Fruit fly (Drosophila melanogaster) whole organism, prepupa: ENCODE data around the gene IscU.
A peak's percentile ranks its signal among the peaks of the same experiment; 100 is the strongest.

Source experiments
- CG10631 ChIP-seq: fragments of 200-800 bp; sonication (Bioruptor generic); optimal IDR thresholded peaks from 2 replicates; lab custom pipeline; 2016; ENCODE audit warnings: missing biosample characterization, missing genetic modification characterization
- CG10669 ChIP-seq: fragments of 200-800 bp; sonication (Bioruptor generic); optimal IDR thresholded peaks from 3 replicates; lab custom pipeline; 2018; ENCODE audit warnings: missing biosample characterization, mild to moderate bottlenecking, missing genetic modification characterization, moderate library complexity
- CG11294 ChIP-seq: fragments of 200-800 bp; sonication (Bioruptor generic); IDR thresholded peaks from 2 replicates; pipeline ENCODE4 v1.3.6; 2022; ENCODE audit warnings: missing biosample characterization, missing genetic modification characterization
- CG11902 ChIP-seq: fragments of 200-800 bp; sonication (Bioruptor generic); optimal IDR thresholded peaks from 3 replicates; lab custom pipeline; 2016; ENCODE audit warnings: missing biosample characterization, missing genetic modification characterization
- CG15336 ChIP-seq: fragments of 200-800 bp; sonication (Bioruptor generic); IDR thresholded peaks from 2 replicates; pipeline ENCODE4 v1.3.6; 2022; ENCODE audit warnings: missing biosample characterization, missing genetic modification characterization
- CG16779 ChIP-seq: fragments of 200-800 bp; sonication (Bioruptor generic); optimal IDR thresholded peaks from 3 replicates; lab custom pipeline; 2017; ENCODE audit warnings: missing biosample characterization, mild to moderate bottlenecking, missing genetic modification characterization
- CG3032 ChIP-seq: fragments of 200-800 bp; optimal IDR thresholded peaks from 2 replicates; lab custom pipeline; 2019; ENCODE audit warnings: missing biosample characterization, mild to moderate bottlenecking, missing genetic modification characterization, moderate library complexity
- CG31627 ChIP-seq: fragments of 200-800 bp; sonication (Bioruptor generic); optimal IDR thresholded peaks from 3 replicates; lab custom pipeline; 2016; ENCODE audit warnings: missing biosample characterization, missing genetic modification characterization
- CG32006 ChIP-seq: fragments of 200-800 bp; sonication (Bioruptor generic); optimal IDR thresholded peaks from 3 replicates; lab custom pipeline; 2017; ENCODE audit warnings: missing biosample characterization, mild to moderate bottlenecking, missing genetic modification characterization
- CG3919 ChIP-seq: fragments of 200-800 bp; sonication (Bioruptor generic); optimal IDR thresholded peaks from 3 replicates; lab custom pipeline; 2016; ENCODE audit warnings: missing biosample characterization, missing genetic modification characterization
- CG4318 ChIP-seq: fragments of 200-800 bp; sonication (Bioruptor generic); optimal IDR thresholded peaks from 3 replicates; lab custom pipeline; 2017; ENCODE audit warnings: missing biosample characterization, mild to moderate bottlenecking, missing genetic modification characterization
- CG6163 ChIP-seq: fragments of 200-800 bp; sonication (Bioruptor generic); IDR thresholded peaks from 3 replicates; pipeline ENCODE4 v1.3.6; 2022; ENCODE audit warnings: missing biosample characterization, missing genetic modification characterization
- CG6276 ChIP-seq: fragments of 200-800 bp; sonication (Bioruptor generic); optimal IDR thresholded peaks from 2 replicates; lab custom pipeline; 2017; ENCODE audit warnings: missing biosample characterization, mild to moderate bottlenecking, missing genetic modification characterization
- CG6792 ChIP-seq: fragments of 200-800 bp; sonication (Bioruptor generic); optimal IDR thresholded peaks from 3 replicates; lab custom pipeline; 2016; ENCODE audit warnings: missing biosample characterization, missing genetic modification characterization
- CG6854 ChIP-seq: fragments of 200-800 bp; sonication (Bioruptor generic); optimal IDR thresholded peaks from 2 replicates; lab custom pipeline; 2017; ENCODE audit warnings: missing biosample characterization, mild to moderate bottlenecking, missing genetic modification characterization
- CG7368 ChIP-seq: fragments of 200-800 bp; sonication (Bioruptor generic); optimal IDR thresholded peaks from 3 replicates; lab custom pipeline; 2016; ENCODE audit warnings: missing biosample characterization, missing genetic modification characterization
- CG8119 ChIP-seq: fragments of 200-800 bp; sonication (Bioruptor generic); IDR thresholded peaks from 3 replicates; pipeline ENCODE4 v1.3.6; 2022; ENCODE audit warnings: missing biosample characterization, missing genetic modification characterization
- CG8319 ChIP-seq: fragments of 200-800 bp; sonication (Bioruptor generic); optimal IDR thresholded peaks from 3 replicates; lab custom pipeline; 2016; ENCODE audit warnings: missing biosample characterization, missing genetic modification characterization
- CG8632 ChIP-seq: fragments of 200-800 bp; sonication (Bioruptor generic); optimal IDR thresholded peaks from 3 replicates; lab custom pipeline; 2016; ENCODE audit warnings: missing biosample characterization, missing genetic modification characterization
- CG9139 ChIP-seq: fragments of 200-800 bp; sonication (Bioruptor generic); optimal IDR thresholded peaks from 3 replicates; lab custom pipeline; 2017; ENCODE audit warnings: missing biosample characterization, mild to moderate bottlenecking, missing genetic modification characterization
- Eip75B ChIP-seq: fragments of 200-800 bp; sonication (Bioruptor generic); optimal IDR thresholded peaks from 3 replicates; lab custom pipeline; 2016; ENCODE audit warnings: missing biosample characterization, missing genetic modification characterization
- Eip78C ChIP-seq: fragments of 200-800 bp; sonication (Bioruptor generic); peaks from one replicate; lab custom pipeline; 2016; ENCODE audit warnings: missing biosample characterization, missing genetic modification characterization
- Eip93F ChIP-seq: fragments of 200-800 bp; sonication (Bioruptor generic); optimal IDR thresholded peaks from 2 replicates; lab custom pipeline; 2016; ENCODE audit warnings: missing biosample characterization, mild to moderate bottlenecking, missing genetic modification characterization
- Ets21C ChIP-seq: fragments of 200-800 bp; sonication (Bioruptor generic); optimal IDR thresholded peaks from 3 replicates; lab custom pipeline; 2016; ENCODE audit warnings: missing biosample characterization, missing genetic modification characterization
- Ets96B ChIP-seq: fragments of 200-800 bp; optimal IDR thresholded peaks from 2 replicates; lab custom pipeline; 2019; ENCODE audit warnings: missing biosample characterization, mild to moderate bottlenecking, missing genetic modification characterization, moderate library complexity
- Gug ChIP-seq: fragments of 200-800 bp; sonication (Bioruptor generic); IDR thresholded peaks from 2 replicates; pipeline ENCODE4 v1.3.6; 2022; ENCODE audit warnings: missing biosample characterization, missing genetic modification characterization
- Hr39 ChIP-seq: fragments of 200-800 bp; sonication (Bioruptor generic); optimal IDR thresholded peaks from 2 replicates; lab custom pipeline; 2016; ENCODE audit warnings: missing biosample characterization, missing genetic modification characterization
- Met ChIP-seq: fragments of 200-800 bp; sonication (Bioruptor generic); optimal IDR thresholded peaks from 3 replicates; lab custom pipeline; 2016; ENCODE audit warnings: missing biosample characterization, missing genetic modification characterization
- OdsH ChIP-seq: fragments of 200-800 bp; sonication (Bioruptor generic); optimal IDR thresholded peaks from 3 replicates; lab custom pipeline; 2016; ENCODE audit warnings: missing biosample characterization, missing genetic modification characterization
- Smox ChIP-seq: fragments of 200-800 bp; sonication (Bioruptor generic); optimal IDR thresholded peaks from 3 replicates; lab custom pipeline; 2016; ENCODE audit warnings: missing biosample characterization, missing genetic modification characterization
- Sox102F ChIP-seq: fragments of 200-800 bp; sonication (Bioruptor generic); optimal IDR thresholded peaks from 2 replicates; lab custom pipeline; 2016; ENCODE audit warnings: missing biosample characterization, mild to moderate bottlenecking, missing genetic modification characterization
- Sox14 ChIP-seq: fragments of 200-800 bp; sonication (Bioruptor generic); optimal IDR thresholded peaks from 3 replicates; lab custom pipeline; 2016; ENCODE audit warnings: missing biosample characterization, missing genetic modification characterization
- Sox15 ChIP-seq: fragments of 200-800 bp; sonication (Bioruptor generic); optimal IDR thresholded peaks from 3 replicates; lab custom pipeline; 2016; ENCODE audit warnings: missing biosample characterization, missing genetic modification characterization
- achi ChIP-seq: fragments of 200-800 bp; sonication (Bioruptor generic); optimal IDR thresholded peaks from 3 replicates; lab custom pipeline; 2016; ENCODE audit warnings: missing biosample characterization, missing genetic modification characterization
- acj6 ChIP-seq: fragments of 200-800 bp; sonication (Bioruptor generic); optimal IDR thresholded peaks from 3 replicates; lab custom pipeline; 2016; ENCODE audit warnings: missing biosample characterization, missing genetic modification characterization
- cyc ChIP-seq: fragments of 200-800 bp; sonication (Bioruptor generic); optimal IDR thresholded peaks from 3 replicates; lab custom pipeline; 2016; ENCODE audit warnings: missing biosample characterization, missing genetic modification characterization
- dac ChIP-seq: fragments of 200-800 bp; sonication (Bioruptor generic); optimal IDR thresholded peaks from 2 replicates; lab custom pipeline; 2017; ENCODE audit warnings: missing biosample characterization, mild to moderate bottlenecking, missing genetic modification characterization
- dsx ChIP-seq: fragments of 200-800 bp; optimal IDR thresholded peaks from 3 replicates; lab custom pipeline; 2019; ENCODE audit warnings: missing biosample characterization, mild to moderate bottlenecking, missing genetic modification characterization, moderate library complexity; ENCODE audit not compliant: poor library complexity, severe bottlenecking
- eg ChIP-seq: fragments of 200-800 bp; sonication (Bioruptor generic); IDR thresholded peaks from 3 replicates; pipeline ENCODE4 v1.3.6; 2022; ENCODE audit warnings: missing biosample characterization, missing genetic modification characterization
- esn ChIP-seq: fragments of 200-800 bp; sonication (Bioruptor generic); optimal IDR thresholded peaks from 2 replicates; lab custom pipeline; 2016; ENCODE audit warnings: missing biosample characterization, mild to moderate bottlenecking, missing genetic modification characterization, moderate library complexity
- fd85E ChIP-seq: fragments of 200-800 bp; sonication (Bioruptor generic); optimal IDR thresholded peaks from 3 replicates; lab custom pipeline; 2016; ENCODE audit warnings: missing biosample characterization, missing genetic modification characterization
- lz ChIP-seq: fragments of 200-800 bp; sonication (Bioruptor generic); optimal IDR thresholded peaks from 3 replicates; lab custom pipeline; 2016; ENCODE audit warnings: missing biosample characterization, missing genetic modification characterization
- net ChIP-seq: fragments of 200-800 bp; sonication (Bioruptor generic); optimal IDR thresholded peaks from 3 replicates; lab custom pipeline; 2016; ENCODE audit warnings: missing biosample characterization, missing genetic modification characterization
- pdm3 ChIP-seq: fragments of 200-800 bp; sonication (Bioruptor generic); optimal IDR thresholded peaks from 3 replicates; lab custom pipeline; 2016; ENCODE audit warnings: missing biosample characterization, missing genetic modification characterization
- spab ChIP-seq: fragments of 200-800 bp; sonication (Bioruptor generic); optimal IDR thresholded peaks from 2 replicates; lab custom pipeline; 2017; ENCODE audit warnings: missing biosample characterization, mild to moderate bottlenecking, missing genetic modification characterization, missing genetic modification reagents
- ss ChIP-seq, 2 experiments: fragments of 200-800 bp; sonication (Bioruptor generic); optimal IDR thresholded peaks; 2 replicates in 1 of 2; 3 replicates in 1 of 2; lab custom pipeline; 2017 to 2018; ENCODE audit warnings: mild to moderate bottlenecking in 2 of 2, missing biosample characterization in 2 of 2, missing genetic modification characterization in 2 of 2, moderate library complexity in 1 of 2
- topi ChIP-seq: fragments of 200-800 bp; sonication (Bioruptor generic); optimal IDR thresholded peaks from 3 replicates; lab custom pipeline; 2016; ENCODE audit warnings: missing biosample characterization, missing genetic modification characterization
- vri ChIP-seq: fragments of 200-800 bp; sonication (Bioruptor generic); optimal IDR thresholded peaks from 3 replicates; lab custom pipeline; 2016; ENCODE audit warnings: missing biosample characterization, mild to moderate bottlenecking, missing genetic modification characterization

Gene IscU

dm6 chr3R:8847096-8847639 is 23.2 kb upstream of the IscU start (continued):
- peak; percentile 66 for TF ChIP-seq pdm3 (GFP tag; lab: Kevin White, UChicago)
- peak; percentile 45 for TF ChIP-seq lz (GFP tag; lab: Kevin White, UChicago)
- TF ChIP-seq topi (GFP tag; lab: Kevin White, UChicago) = peak; percentile 40
- peak; percentile 70 for TF ChIP-seq CG6163 (GFP tag; lab: Robert Waterston, UW)
- TF ChIP-seq CG3032 (tag; lab: Kevin White, UChicago) = peak; percentile 43
- TF ChIP-seq CG3919 (GFP tag; lab: Kevin White, UChicago) = peak; percentile 64
- TF ChIP-seq Smox = peak; percentile 32
- no peak for TF ChIP-seq CG7368 (GFP tag; lab: Kevin White, UChicago)
- peak; percentile 17 for TF ChIP-seq CG6276 (GFP tag; lab: Kevin White, UChicago)
- peak; percentile 50 for TF ChIP-seq CG8632 (GFP tag; lab: Kevin White, UChicago)
- no peak for TF ChIP-seq CG6854
- TF ChIP-seq CG32006 (GFP tag; lab: Kevin White, UChicago) = peak; percentile 59
- peak; percentile 34 for TF ChIP-seq Sox15 (GFP tag; lab: Kevin White, UChicago)
- peak; percentile 53 for TF ChIP-seq CG31627 (GFP tag; lab: Kevin White, UChicago)
- peak; percentile 59; the same call in 2 of the 3 replicates for TF ChIP-seq CG8119 (GFP tag; lab: Robert Waterston, UW)
- TF ChIP-seq fd85E (GFP tag; lab: Kevin White, UChicago) = no peak
- TF ChIP-seq dac (GFP tag; lab: Kevin White, UChicago) = peak; percentile 11
- TF ChIP-seq net = peak; percentile 10
- TF ChIP-seq Sox102F = peak; percentile 50
- peak; percentile 61 for TF ChIP-seq CG6792
- peak; percentile 35 for TF ChIP-seq CG8319 (GFP tag; lab: Kevin White, UChicago)
- TF ChIP-seq Gug = no peak
- TF ChIP-seq CG4318 (GFP tag; lab: Kevin White, UChicago) = no peak
- TF ChIP-seq, all 60 proteins: peak for 46

dm6 chr3R:8846154-8846648 is 22.2 kb upstream of the IscU start:
- TF ChIP-seq CG6276 (GFP tag; lab: Kevin White, UChicago) = peak; percentile 49
- TF ChIP-seq CG15336 (GFP tag; lab: Robert Waterston, UW) = peak; percentile 62
- peak; percentile 80 for TF ChIP-seq CG9139 (GFP tag; lab: Kevin White, UChicago)
- TF ChIP-seq Ets21C = no peak
- no peak for TF ChIP-seq Eip75B (GFP tag; lab: Kevin White, UChicago)
- TF ChIP-seq Eip78C (GFP tag; lab: Kevin White, UChicago) = peak; percentile 73
- no peak for TF ChIP-seq dsx (GFP tag; lab: Kevin White, UChicago)
- TF ChIP-seq ss (GFP tag; optimal IDR thresholded peaks at IDR 0.05; lab: Kevin White, UChicago) = peak in 1 of 2 experiments; percentile 64
- TF ChIP-seq CG4318 (GFP tag; lab: Kevin White, UChicago) = no peak
- TF ChIP-seq acj6 (GFP tag; lab: Kevin White, UChicago) = no peak
- TF ChIP-seq net = peak; percentile 52
- no peak for TF ChIP-seq CG31627 (GFP tag; lab: Kevin White, UChicago)
- TF ChIP-seq vri (GFP tag; lab: Kevin White, UChicago) = peak; percentile 33
- peak; percentile 80 for TF ChIP-seq CG6163 (GFP tag; lab: Robert Waterston, UW)
- TF ChIP-seq Met (GFP tag; lab: Kevin White, UChicago) = no peak
- TF ChIP-seq CG7368 (GFP tag; lab: Kevin White, UChicago) = no peak
- TF ChIP-seq Gug = no peak
- no peak for TF ChIP-seq CG10631 (GFP tag; lab: Kevin White, UChicago)
- TF ChIP-seq topi (GFP tag; lab: Kevin White, UChicago) = no peak
- TF ChIP-seq CG3032 (tag; lab: Kevin White, UChicago) = no peak
- no peak for TF ChIP-seq cyc (GFP tag; lab: Kevin White, UChicago)
- TF ChIP-seq Hr39 (GFP tag; lab: Kevin White, UChicago) = no peak
- peak; percentile 23 for TF ChIP-seq CG10669 (GFP tag; lab: Kevin White, UChicago)
- TF ChIP-seq CG11294 (GFP tag; lab: Robert Waterston, UW) = no peak
- peak; percentile 74 for TF ChIP-seq CG6854
- TF ChIP-seq OdsH (GFP tag; lab: Kevin White, UChicago) = no peak
- TF ChIP-seq Sox14 (GFP tag; lab: Kevin White, UChicago) = peak; percentile 0
- TF ChIP-seq Ets96B (tag; lab: Kevin White, UChicago) = peak; percentile 19
- no peak for TF ChIP-seq CG3919 (GFP tag; lab: Kevin White, UChicago)
- no peak for TF ChIP-seq lz (GFP tag; lab: Kevin White, UChicago)
- TF ChIP-seq achi = peak; percentile 11
- no peak for TF ChIP-seq CG16779
- TF ChIP-seq spab (GFP tag; lab: Kevin White, UChicago) = no peak
- TF ChIP-seq esn = peak; percentile 22
- TF ChIP-seq CG11902 (GFP tag; lab: Kevin White, UChicago) = no peak
- TF ChIP-seq CG6792 = peak; percentile 37
- no peak for TF ChIP-seq Smox
- no peak for TF ChIP-seq Eip93F (GFP tag; lab: Kevin White, UChicago)
- peak; percentile 55; the same call in 2 of the 3 replicates for TF ChIP-seq eg (GFP tag; lab: Robert Waterston, UW)
